Fruit fly (Drosophila melanogaster) whole organism, embryonic: ENCODE results near the gene Ccp84Ac.
A peak's percentile ranks its signal among the peaks of the same experiment; 100 is the strongest.

Source experiments
- BEAF-32 ChIP-seq: fragments of 200-800 bp; sonication (Bioruptor generic); optimal IDR thresholded peaks from 3 replicates; lab custom pipeline; 2017; ENCODE audit warnings: missing biosample characterization, missing genetic modification characterization, mild to moderate bottlenecking, moderate library complexity, missing genetic modification reagents
- CG10274 ChIP-seq: fragments of 200-800 bp; sonication (Bioruptor generic); optimal IDR thresholded peaks from 3 replicates; lab custom pipeline; 2017; ENCODE audit warnings: missing biosample characterization, mild to moderate bottlenecking, missing genetic modification characterization
- CG10431 ChIP-seq: fragments of 200-800 bp; sonication (Bioruptor generic); optimal IDR thresholded peaks from 3 replicates; lab custom pipeline; 2018; ENCODE audit warnings: missing biosample characterization, mild to moderate bottlenecking, missing genetic modification characterization
- CG10543 ChIP-seq: fragments of 200-800 bp; sonication (Bioruptor generic); optimal IDR thresholded peaks from 3 replicates; lab custom pipeline; 2017; ENCODE audit warnings: missing biosample characterization, mild to moderate bottlenecking, missing genetic modification characterization, moderate library complexity
- CG11247 ChIP-seq: fragments of 200-800 bp; sonication (Bioruptor generic); IDR thresholded peaks from 2 replicates; pipeline ENCODE4 v1.3.6; 2022; ENCODE audit warnings: missing biosample characterization, missing genetic modification characterization
- CG11504 ChIP-seq: fragments of 200-800 bp; sonication (Bioruptor generic); optimal IDR thresholded peaks from 3 replicates; lab custom pipeline; 2019; ENCODE audit warnings: missing biosample characterization, mild to moderate bottlenecking, missing genetic modification characterization, moderate library complexity
- CG12071 ChIP-seq: fragments of 200-800 bp; sonication (Bioruptor generic); optimal IDR thresholded peaks from 3 replicates; lab custom pipeline; 2018; ENCODE audit warnings: missing biosample characterization, mild to moderate bottlenecking, missing genetic modification characterization
- CG12219 ChIP-seq: fragments of 200-800 bp; sonication (Bioruptor generic); optimal IDR thresholded peaks from 3 replicates; lab custom pipeline; 2018; ENCODE audit warnings: missing biosample characterization, mild to moderate bottlenecking, missing genetic modification characterization
- CG13296 ChIP-seq: fragments of 200-800 bp; sonication (Bioruptor generic); optimal IDR thresholded peaks from 3 replicates; lab custom pipeline; 2018; ENCODE audit warnings: missing biosample characterization, mild to moderate bottlenecking, missing genetic modification characterization
- CG15011 ChIP-seq: fragments of 200-800 bp; sonication (Bioruptor generic); optimal IDR thresholded peaks from 3 replicates; lab custom pipeline; 2018; ENCODE audit warnings: missing biosample characterization, mild to moderate bottlenecking, missing genetic modification characterization
- CG16779 ChIP-seq: fragments of 200-800 bp; sonication (Bioruptor generic); IDR thresholded peaks from 2 replicates; pipeline ENCODE4 v1.3.6; 2022; ENCODE audit warnings: missing biosample characterization, missing genetic modification characterization
- CG17186 ChIP-seq: fragments of 200-800 bp; sonication (Bioruptor generic); optimal IDR thresholded peaks from 3 replicates; lab custom pipeline; 2017; ENCODE audit warnings: missing biosample characterization, missing genetic modification reagents, missing genetic modification characterization
- CG17829 ChIP-seq: fragments of 200-800 bp; optimal IDR thresholded peaks from 2 replicates; lab custom pipeline; 2019; ENCODE audit warnings: missing biosample characterization, mild to moderate bottlenecking, missing genetic modification characterization, moderate library complexity
- CG18764 ChIP-seq: fragments of 200-800 bp; sonication (Bioruptor generic); optimal IDR thresholded peaks from 3 replicates; lab custom pipeline; 2016; ENCODE audit warnings: missing biosample characterization, missing genetic modification characterization
- CG2678 ChIP-seq: fragments of 200-800 bp; sonication (Bioruptor generic); optimal IDR thresholded peaks from 3 replicates; lab custom pipeline; 2019; ENCODE audit warnings: missing biosample characterization, mild to moderate bottlenecking, missing genetic modification characterization, moderate library complexity
- CG2875 ChIP-seq: fragments of 200-800 bp; sonication (Bioruptor generic); optimal IDR thresholded peaks from 2 replicates; lab custom pipeline; 2017; ENCODE audit warnings: missing biosample characterization, mild to moderate bottlenecking, missing genetic modification characterization, missing genetic modification reagents
- CG30020 ChIP-seq: fragments of 200-800 bp; optimal IDR thresholded peaks from 2 replicates; lab custom pipeline; 2019; ENCODE audit warnings: missing biosample characterization, mild to moderate bottlenecking, missing genetic modification characterization, moderate library complexity
- CG3726 ChIP-seq: fragments of 200-800 bp; sonication (Bioruptor generic); IDR thresholded peaks from 3 replicates; pipeline ENCODE4, ENCODE4 v1.3.6; 2022; ENCODE audit warnings: missing biosample characterization, missing genetic modification characterization
- CG4282 ChIP-seq: fragments of 200-800 bp; sonication (Bioruptor generic); optimal IDR thresholded peaks from 2 replicates; lab custom pipeline; 2016; ENCODE audit warnings: missing biosample characterization, missing genetic modification characterization
- CG7556 ChIP-seq: fragments of 200-800 bp; sonication (Bioruptor generic); optimal IDR thresholded peaks from 2 replicates; lab custom pipeline; 2017; ENCODE audit warnings: missing biosample characterization, mild to moderate bottlenecking, missing genetic modification characterization
- D19B ChIP-seq: fragments of 200-800 bp; sonication (Bioruptor generic); optimal IDR thresholded peaks from 2 replicates; lab custom pipeline; 2017; ENCODE audit warnings: missing biosample characterization, mild to moderate bottlenecking, missing genetic modification characterization
- Deaf1 ChIP-seq: fragments of 200-800 bp; optimal IDR thresholded peaks from 3 replicates; lab custom pipeline; 2019; ENCODE audit warnings: missing biosample characterization, mild to moderate bottlenecking, missing genetic modification characterization, moderate library complexity
- H2.0 ChIP-seq: fragments of 200-800 bp; sonication (Bioruptor generic); IDR thresholded peaks from 2 replicates; pipeline ENCODE4 v1.3.6; 2022; ENCODE audit warnings: missing biosample characterization, missing genetic modification characterization
- Hr39 ChIP-seq: fragments of >200 bp; optimal IDR thresholded peaks from 2 replicates; lab custom pipeline; 2017
- Lpt ChIP-seq: fragments of >200 bp; optimal IDR thresholded peaks from 2 replicates; lab custom pipeline; 2018; ENCODE audit warnings: missing biosample characterization, missing genetic modification characterization
- MESR4 ChIP-seq: fragments of 200-800 bp; sonication (Bioruptor generic); optimal IDR thresholded peaks from 2 replicates; lab custom pipeline; 2018; ENCODE audit warnings: missing biosample characterization, mild to moderate bottlenecking, missing genetic modification characterization, moderate library complexity
- Meics ChIP-seq: fragments of 200-800 bp; sonication (Bioruptor generic); optimal IDR thresholded peaks from 2 replicates; lab custom pipeline; 2017; ENCODE audit warnings: missing biosample characterization, mild to moderate bottlenecking, missing genetic modification characterization
- Nf-YB ChIP-seq: fragments of 200-800 bp; sonication (Bioruptor generic); optimal IDR thresholded peaks from 3 replicates; lab custom pipeline; 2019; ENCODE audit warnings: missing biosample characterization, mild to moderate bottlenecking, missing genetic modification characterization, moderate library complexity
- Rx ChIP-seq: fragments of 200-800 bp; sonication (Bioruptor generic); IDR thresholded peaks from 2 replicates; pipeline ENCODE4 v1.3.6; 2022; ENCODE audit warnings: missing biosample characterization, missing genetic modification characterization
- Scr ChIP-seq: fragments of 200-800 bp; sonication (Bioruptor generic); IDR thresholded peaks from 2 replicates; pipeline ENCODE4 v1.3.6; 2022; ENCODE audit warnings: missing biosample characterization, missing genetic modification characterization; ENCODE audit not compliant: partially characterized antibody
- Sox102F ChIP-seq: fragments of 200-800 bp; sonication (Bioruptor generic); optimal IDR thresholded peaks from 2 replicates; lab custom pipeline; 2018; ENCODE audit warnings: missing biosample characterization, mild to moderate bottlenecking, missing genetic modification characterization, moderate library complexity
- Sry-δ ChIP-seq: fragments of 200-800 bp; sonication (Bioruptor generic); optimal IDR thresholded peaks from 2 replicates; lab custom pipeline; 2016; ENCODE audit warnings: missing biosample characterization, missing genetic modification characterization
- Xrp1 ChIP-seq: fragments of 200-800 bp; sonication (Bioruptor generic); IDR thresholded peaks from 2 replicates; pipeline ENCODE4 v1.3.6; 2022; ENCODE audit warnings: missing biosample characterization, missing genetic modification characterization
- ab ChIP-seq: fragments of 200-800 bp; sonication (Bioruptor generic); optimal IDR thresholded peaks from 2 replicates; lab custom pipeline; 2016; ENCODE audit warnings: missing biosample characterization, missing genetic modification characterization
- abd-A ChIP-seq: fragments of 200-800 bp; sonication (Bioruptor generic); optimal IDR thresholded peaks from 3 replicates; lab custom pipeline; 2019; ENCODE audit warnings: missing biosample characterization, mild to moderate bottlenecking, missing genetic modification characterization, moderate library complexity
- ash1 ChIP-seq: fragments of 200-800 bp; sonication (Bioruptor generic); optimal IDR thresholded peaks from 2 replicates; lab custom pipeline; 2018; ENCODE audit warnings: missing biosample characterization, mild to moderate bottlenecking, missing genetic modification characterization
- bigmax ChIP-seq: fragments of 200-800 bp; sonication (Bioruptor generic); optimal IDR thresholded peaks from 2 replicates; lab custom pipeline; 2018; ENCODE audit warnings: missing biosample characterization, mild to moderate bottlenecking, missing genetic modification characterization
- cas ChIP-seq: fragments of 200-800 bp; sonication (Bioruptor generic); IDR thresholded peaks from 2 replicates; pipeline ENCODE4 v1.3.6; 2022; ENCODE audit warnings: missing biosample characterization, missing genetic modification characterization
- dm ChIP-seq: fragments of 200-800 bp; sonication (Bioruptor generic); optimal IDR thresholded peaks from 3 replicates; lab custom pipeline; 2016; ENCODE audit warnings: missing biosample characterization, missing genetic modification characterization
- dysf ChIP-seq: fragments of 200-800 bp; sonication (Bioruptor generic); IDR thresholded peaks from 3 replicates; pipeline ENCODE4 v1.3.6; 2022; ENCODE audit warnings: missing biosample characterization, missing genetic modification characterization
- exex ChIP-seq: fragments of 200-800 bp; sonication (Bioruptor generic); optimal IDR thresholded peaks from 4 replicates; lab custom pipeline; 2018; ENCODE audit warnings: missing biosample characterization, mild to moderate bottlenecking, missing genetic modification characterization, moderate library complexity
- gcm ChIP-seq: fragments of 200-800 bp; sonication (Bioruptor generic); optimal IDR thresholded peaks from 2 replicates; lab custom pipeline; 2019; ENCODE audit warnings: missing biosample characterization, mild to moderate bottlenecking, missing genetic modification characterization, moderate library complexity
- gcm2 ChIP-seq: fragments of 200-800 bp; sonication (Bioruptor generic); optimal IDR thresholded peaks from 2 replicates; lab custom pipeline; 2016; ENCODE audit warnings: missing biosample characterization, missing genetic modification characterization
- klu ChIP-seq: fragments of 200-800 bp; sonication (Bioruptor generic); IDR thresholded peaks from 2 replicates; pipeline ENCODE4 v1.3.6; 2022; ENCODE audit warnings: missing biosample characterization, missing genetic modification characterization
- nau ChIP-seq: fragments of 200-800 bp; sonication (Bioruptor generic); optimal IDR thresholded peaks from 3 replicates; lab custom pipeline; 2017; ENCODE audit warnings: missing biosample characterization, mild to moderate bottlenecking, missing genetic modification characterization, missing genetic modification reagents
- peb ChIP-seq: fragments of 200-800 bp; sonication (Bioruptor generic); IDR thresholded peaks from 2 replicates; pipeline ENCODE4 v1.3.6; 2022; ENCODE audit warnings: missing biosample characterization, missing genetic modification characterization
- row ChIP-seq: fragments of 200-800 bp; sonication (Bioruptor generic); IDR thresholded peaks from 3 replicates; pipeline ENCODE4 v1.3.6; 2022; ENCODE audit warnings: missing biosample characterization, missing genetic modification characterization
- schlank ChIP-seq: fragments of 200-800 bp; sonication (Bioruptor generic); optimal IDR thresholded peaks from 2 replicates; lab custom pipeline; 2018; ENCODE audit warnings: missing biosample characterization, mild to moderate bottlenecking, missing genetic modification characterization
- seq ChIP-seq: fragments of 200-800 bp; sonication (Bioruptor generic); IDR thresholded peaks from 2 replicates; pipeline ENCODE4 v1.3.6; 2022; ENCODE audit warnings: missing biosample characterization, missing genetic modification characterization
- tin ChIP-seq: fragments of 200-800 bp; sonication (Bioruptor generic); optimal IDR thresholded peaks from 3 replicates; lab custom pipeline; 2016; ENCODE audit warnings: missing biosample characterization, missing genetic modification characterization

Ccp84Ac gene

DNA sequence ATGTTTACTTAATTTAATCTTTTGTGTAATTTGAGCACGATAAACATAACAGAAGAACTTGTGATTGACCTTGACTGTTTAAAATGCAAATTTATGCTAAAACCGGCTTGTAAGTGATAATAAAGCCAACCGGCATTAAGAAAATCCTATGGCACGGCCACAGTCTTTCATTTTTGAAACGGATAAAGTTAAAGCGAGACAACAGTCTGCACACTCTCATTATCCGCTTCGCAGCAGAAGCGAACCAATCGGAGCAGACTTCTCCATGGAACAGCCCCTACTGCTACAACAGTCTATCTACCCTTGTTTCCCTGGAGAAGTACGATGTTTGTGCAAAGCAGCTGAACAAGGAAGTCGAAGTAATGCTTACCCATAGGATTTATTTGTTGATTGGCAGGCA, 12.9 kb downstream of the Ccp84Ac start (continued):
- TF ChIP-seq Deaf1 (tag; lab: Kevin White, UChicago) (peak; percentile 37), BEAF-32 (GFP tag; lab: Kevin White, UChicago) (no peak)

DNA sequence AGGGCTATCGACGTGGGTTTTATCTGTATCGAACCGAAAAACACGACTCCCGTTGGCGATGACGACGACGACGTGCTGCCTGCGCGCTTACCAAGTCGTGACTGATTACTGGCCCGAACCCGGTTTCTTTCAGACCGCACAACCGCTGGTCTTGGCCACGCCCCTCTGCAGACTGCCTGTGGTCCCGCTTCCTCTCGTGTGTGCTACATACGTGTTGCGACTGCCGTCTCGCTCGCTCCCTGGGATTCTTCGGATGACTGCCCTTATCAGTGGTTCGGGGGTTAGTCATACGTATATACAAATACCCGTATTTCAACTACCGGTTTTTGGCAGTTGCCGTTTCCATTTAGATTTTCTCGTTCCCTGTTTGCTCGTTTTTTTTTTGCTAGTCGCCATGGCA, 17.6 kb downstream of the Ccp84Ac start, which contains the start of gene lab:
TSS of gene lab (minus strand) at position 111 of the 400 bp plus-strand sequence.
- TF ChIP-seq CG10431 (GFP tag; lab: Kevin White, UChicago) (no peak), ash1 (no peak), CG4282 (GFP tag; lab: Kevin White, UChicago) (no peak), CG18764 (GFP tag; lab: Kevin White, UChicago) (no peak), CG2875 (GFP tag; lab: Kevin White, UChicago) (no peak), dm (GFP tag; lab: Kevin White, UChicago) (no peak), gcm2 (GFP tag; lab: Kevin White, UChicago) (no peak), CG17186 (GFP tag; lab: Kevin White, UChicago) (no peak), CG7556 (GFP tag; lab: Kevin White, UChicago) (no peak), CG15011 (no peak), Hr39 (lab: Kevin White, UChicago) (no peak), CG16779 (GFP tag; lab: Robert Waterston, UW) (no peak), CG30020 (tag; lab: Kevin White, UChicago) (no peak), bigmax (GFP tag; lab: Kevin White, UChicago) (no peak), exex (tag; lab: Kevin White, UChicago) (no peak), Nf-YB (GFP tag; lab: Kevin White, UChicago) (peak; percentile 97), CG10274 (GFP tag; lab: Kevin White, UChicago) (no peak), Xrp1 (GFP tag; lab: Robert Waterston, UW) (no peak), CG10543 (no peak), abd-A (tag; lab: Kevin White, UChicago) (no peak), Rx (GFP tag; lab: Robert Waterston, UW) (no peak), Sry-δ (GFP tag; lab: Kevin White, UChicago) (no peak), MESR4 (GFP tag; lab: Kevin White, UChicago) (no peak), Scr (GFP tag; lab: Robert Waterston, UW) (0 out of 2 replicates have a peak, but pooled peaks have one; percentile 17), seq (GFP tag; lab: Robert Waterston, UW) (peak; percentile 73; the same call in 1 of the 2 replicates), CG3726 (GFP tag; lab: Robert Waterston, UW) (no peak), schlank (tag; lab: Kevin White, UChicago) (no peak), dysf (GFP tag; lab: Robert Waterston, UW) (no peak), D19B (GFP tag; lab: Kevin White, UChicago) (no peak), CG12071 (GFP tag; lab: Kevin White, UChicago) (no peak), CG17829 (tag; lab: Kevin White, UChicago) (peak; percentile 10), ab (no peak), CG12219 (GFP tag; lab: Kevin White, UChicago) (no peak), CG11247 (GFP tag; lab: Robert Waterston, UW) (no peak), klu (GFP tag; lab: Robert Waterston, UW) (no peak), Sox102F (GFP tag; lab: Kevin White, UChicago) (no peak), cas (GFP tag; lab: Robert Waterston, UW) (no peak), BEAF-32 (GFP tag; lab: Kevin White, UChicago) (no peak), row (GFP tag; lab: Robert Waterston, UW) (no peak), nau (GFP tag; lab: Kevin White, UChicago) (no peak), peb (GFP tag; lab: Robert Waterston, UW) (no peak), tin (no peak), CG13296 (GFP tag; lab: Kevin White, UChicago) (no peak), Lpt (no peak), CG11504 (no peak), H2.0 (no peak), Meics (no peak), gcm (GFP tag; lab: Kevin White, UChicago) (peak; percentile 91), CG2678 (tag; lab: Kevin White, UChicago) (no peak)
